Worm (Caenorhabditis elegans) whole organism, late embryonic: ENCODE measurements around the gene erp-44.2.
A peak's percentile ranks its signal among the peaks of the same experiment; 100 is the strongest.

Source experiments
- C08G9.2 ChIP-seq: sonication (generic microtip); optimal IDR thresholded peaks from 2 replicates; lab custom pipeline; 2016; ENCODE audit warnings: mild to moderate bottlenecking, missing genetic modification characterization, moderate library complexity, missing compliant biosample characterization
- K02D7.2 ChIP-seq: sonication (generic microtip); optimal IDR thresholded peaks from 2 replicates; lab custom pipeline; 2017; ENCODE audit warnings: mild to moderate bottlenecking, missing genetic modification characterization, missing compliant biosample characterization
- T23F11.4 ChIP-seq: fragments of 200-800 bp; sonication (Bioruptor generic); optimal IDR thresholded peaks from 2 replicates; lab custom pipeline; 2018; ENCODE audit warnings: mild to moderate bottlenecking, missing genetic modification characterization, missing compliant biosample characterization
- Y22D7AL.16 ChIP-seq: sonication (generic microtip); optimal IDR thresholded peaks from 2 replicates; lab custom pipeline; 2016; ENCODE audit warnings: missing genetic modification characterization, missing compliant biosample characterization
- ahr-1 ChIP-seq: sonication (generic microtip); optimal IDR thresholded peaks from 2 replicates; lab custom pipeline; 2016; ENCODE audit warnings: missing genetic modification characterization, missing compliant biosample characterization
- ama-1 ChIP-seq: fragments of 150-350 bp; optimal IDR thresholded peaks from 2 replicates; lab custom pipeline; 2014
- ceh-14 ChIP-seq: sonication (generic microtip); optimal IDR thresholded peaks from 2 replicates; lab custom pipeline; 2016; ENCODE audit warnings: missing genotype, missing genetic modification characterization, missing compliant biosample characterization
- ceh-18 ChIP-seq: sonication (generic microtip); optimal IDR thresholded peaks from 2 replicates; lab custom pipeline; 2016; ENCODE audit warnings: missing genetic modification characterization, missing compliant biosample characterization
- ceh-19 ChIP-seq: fragments of 200-800 bp; sonication (Bioruptor generic); optimal IDR thresholded peaks from 2 replicates; lab custom pipeline; 2018; ENCODE audit warnings: mild to moderate bottlenecking, missing genetic modification characterization, missing compliant biosample characterization
- ceh-2 ChIP-seq: sonication (generic microtip); optimal IDR thresholded peaks from 2 replicates; lab custom pipeline; 2016; ENCODE audit warnings: missing genotype, missing genetic modification characterization, missing compliant biosample characterization
- ceh-22 ChIP-seq: sonication (generic microtip); optimal IDR thresholded peaks from 2 replicates; lab custom pipeline; 2017; ENCODE audit warnings: missing biosample characterization, missing genetic modification characterization
- ceh-24 ChIP-seq: sonication (generic microtip); optimal IDR thresholded peaks from 2 replicates; lab custom pipeline; 2016; ENCODE audit warnings: mild to moderate bottlenecking, missing genetic modification characterization, missing compliant biosample characterization
- ceh-30 ChIP-seq: fragments of 150-350 bp; optimal IDR thresholded peaks from 2 replicates; lab custom pipeline; 2014; ENCODE audit warnings: missing biosample characterization, missing genetic modification characterization
- ceh-31 ChIP-seq: sonication (generic microtip); optimal IDR thresholded peaks from 2 replicates; lab custom pipeline; 2016; ENCODE audit warnings: missing genetic modification characterization, missing compliant biosample characterization
- ceh-45 ChIP-seq: fragments of 200-800 bp; sonication (Bioruptor generic); IDR thresholded peaks from 2 replicates; pipeline ENCODE4 v1.3.6; 2022; ENCODE audit warnings: missing genetic modification reagents, missing genetic modification characterization, missing compliant biosample characterization
- ceh-6 ChIP-seq: fragments of 200-800 bp; sonication (Bioruptor generic); optimal IDR thresholded peaks from 2 replicates; lab custom pipeline; 2018; ENCODE audit warnings: mild to moderate bottlenecking, missing genetic modification characterization, missing compliant biosample characterization
- che-1 ChIP-seq: sonication (generic microtip); optimal IDR thresholded peaks from 2 replicates; lab custom pipeline; 2016; ENCODE audit warnings: mild to moderate bottlenecking, missing genetic modification characterization, missing compliant biosample characterization
- dmd-4 ChIP-seq: sonication (generic microtip); optimal IDR thresholded peaks from 2 replicates; lab custom pipeline; 2016; ENCODE audit warnings: borderline replicate concordance, missing genetic modification characterization, missing compliant biosample characterization
- elt-2 ChIP-seq: sonication (generic microtip); optimal IDR thresholded peaks from 2 replicates; lab custom pipeline; 2016; ENCODE audit warnings: missing genetic modification reagents, missing genetic modification characterization, missing compliant biosample characterization
- elt-4 ChIP-seq: sonication (generic microtip); optimal IDR thresholded peaks from 2 replicates; lab custom pipeline; 2016; ENCODE audit warnings: missing genetic modification characterization, missing compliant biosample characterization
- ets-4 ChIP-seq: sonication (generic microtip); optimal IDR thresholded peaks from 2 replicates; lab custom pipeline; 2016; ENCODE audit warnings: missing genetic modification characterization, missing compliant biosample characterization
- hlh-13 ChIP-seq: fragments of 200-800 bp; sonication (Bioruptor generic); optimal IDR thresholded peaks from 2 replicates; lab custom pipeline; 2018; ENCODE audit warnings: mild to moderate bottlenecking, missing genetic modification characterization, missing compliant biosample characterization
- hlh-30 ChIP-seq: sonication (generic microtip); optimal IDR thresholded peaks from 2 replicates; lab custom pipeline; 2017; ENCODE audit warnings: antibody characterized with exemption, missing genetic modification characterization, missing compliant biosample characterization; ENCODE audit not compliant: insufficient read depth
- hlh-6 ChIP-seq: sonication (generic microtip); optimal IDR thresholded peaks from 2 replicates; lab custom pipeline; 2016; ENCODE audit warnings: missing genotype, missing genetic modification characterization, missing compliant biosample characterization
- hlh-8 ChIP-seq: sonication (generic microtip); optimal IDR thresholded peaks from 2 replicates; lab custom pipeline; 2016; ENCODE audit warnings: missing genotype, missing genetic modification characterization, missing compliant biosample characterization
- lim-6 ChIP-seq: sonication (generic microtip); optimal IDR thresholded peaks from 2 replicates; lab custom pipeline; 2016; ENCODE audit warnings: missing genetic modification characterization, missing compliant biosample characterization
- lin-11 ChIP-seq: fragments of 200-800 bp; sonication (Bioruptor generic); optimal IDR thresholded peaks from 2 replicates; lab custom pipeline; 2018; ENCODE audit warnings: mild to moderate bottlenecking, missing genetic modification characterization, missing compliant biosample characterization
- madf-2 ChIP-seq: sonication (generic microtip); optimal IDR thresholded peaks from 2 replicates; lab custom pipeline; 2017; ENCODE audit warnings: missing genetic modification characterization, missing compliant biosample characterization
- mec-3 ChIP-seq: sonication (generic microtip); optimal IDR thresholded peaks from 2 replicates; lab custom pipeline; 2016; ENCODE audit warnings: borderline replicate concordance, missing genetic modification characterization, missing compliant biosample characterization
- nfya-1 ChIP-seq: sonication (generic microtip); optimal IDR thresholded peaks from 2 replicates; lab custom pipeline; 2017; ENCODE audit warnings: missing genetic modification characterization, mild to moderate bottlenecking, missing compliant biosample characterization, antibody characterized with exemption, moderate library complexity
- nhr-11 ChIP-seq: fragments of 150-350 bp; optimal IDR thresholded peaks from 2 replicates; lab custom pipeline; 2014; ENCODE audit warnings: missing biosample characterization, missing genetic modification characterization
- nhr-232 ChIP-seq: sonication (generic microtip); optimal IDR thresholded peaks from 2 replicates; lab custom pipeline; 2016; ENCODE audit warnings: missing genetic modification characterization, missing compliant biosample characterization
- odd-2 ChIP-seq: sonication (generic microtip); optimal IDR thresholded peaks from 2 replicates; lab custom pipeline; 2017; ENCODE audit warnings: antibody characterized with exemption, mild to moderate bottlenecking, missing genetic modification characterization, missing compliant biosample characterization
- pag-3 ChIP-seq: sonication (generic microtip); optimal IDR thresholded peaks from 2 replicates; lab custom pipeline; 2016; ENCODE audit warnings: missing compliant biosample characterization, missing genetic modification characterization, borderline replicate concordance
- pax-1 ChIP-seq: fragments of 150-350 bp; optimal IDR thresholded peaks from 2 replicates; lab custom pipeline; 2014; ENCODE audit warnings: missing biosample characterization, missing genetic modification characterization
- pha-2 ChIP-seq: sonication (generic microtip); optimal IDR thresholded peaks from 2 replicates; lab custom pipeline; 2017; ENCODE audit warnings: mild to moderate bottlenecking, missing genetic modification characterization, missing compliant biosample characterization
- pha-4 ChIP-seq: fragments of 150-350 bp; optimal IDR thresholded peaks from 2 replicates; lab custom pipeline; 2018; ENCODE audit warnings: missing biosample characterization, missing genetic modification reagents, missing genetic modification characterization
- pqm-1 ChIP-seq: sonication (generic microtip); optimal IDR thresholded peaks from 2 replicates; lab custom pipeline; 2016; ENCODE audit warnings: missing genetic modification characterization, missing compliant biosample characterization
- ref-2 ChIP-seq: sonication (generic microtip); optimal IDR thresholded peaks from 2 replicates; lab custom pipeline; 2016; ENCODE audit warnings: missing genetic modification characterization, missing compliant biosample characterization
- tbx-2 ChIP-seq: sonication (generic microtip); optimal IDR thresholded peaks from 2 replicates; lab custom pipeline; 2016; ENCODE audit warnings: missing genetic modification characterization, missing compliant biosample characterization
- tbx-7 ChIP-seq: sonication (generic microtip); optimal IDR thresholded peaks from 2 replicates; lab custom pipeline; 2016; ENCODE audit warnings: missing genotype, missing genetic modification characterization, missing compliant biosample characterization
- unc-42 ChIP-seq: sonication (generic microtip); optimal IDR thresholded peaks from 2 replicates; lab custom pipeline; 2016; ENCODE audit warnings: missing genotype, missing genetic modification characterization, missing compliant biosample characterization
- unc-86 ChIP-seq: sonication (generic microtip); optimal IDR thresholded peaks from 2 replicates; lab custom pipeline; 2016; ENCODE audit warnings: missing genetic modification characterization, missing compliant biosample characterization
- zip-5 ChIP-seq: sonication (generic microtip); optimal IDR thresholded peaks from 2 replicates; lab custom pipeline; 2016; ENCODE audit warnings: missing genetic modification characterization, missing compliant biosample characterization

The erp-44.2 gene

DNA sequence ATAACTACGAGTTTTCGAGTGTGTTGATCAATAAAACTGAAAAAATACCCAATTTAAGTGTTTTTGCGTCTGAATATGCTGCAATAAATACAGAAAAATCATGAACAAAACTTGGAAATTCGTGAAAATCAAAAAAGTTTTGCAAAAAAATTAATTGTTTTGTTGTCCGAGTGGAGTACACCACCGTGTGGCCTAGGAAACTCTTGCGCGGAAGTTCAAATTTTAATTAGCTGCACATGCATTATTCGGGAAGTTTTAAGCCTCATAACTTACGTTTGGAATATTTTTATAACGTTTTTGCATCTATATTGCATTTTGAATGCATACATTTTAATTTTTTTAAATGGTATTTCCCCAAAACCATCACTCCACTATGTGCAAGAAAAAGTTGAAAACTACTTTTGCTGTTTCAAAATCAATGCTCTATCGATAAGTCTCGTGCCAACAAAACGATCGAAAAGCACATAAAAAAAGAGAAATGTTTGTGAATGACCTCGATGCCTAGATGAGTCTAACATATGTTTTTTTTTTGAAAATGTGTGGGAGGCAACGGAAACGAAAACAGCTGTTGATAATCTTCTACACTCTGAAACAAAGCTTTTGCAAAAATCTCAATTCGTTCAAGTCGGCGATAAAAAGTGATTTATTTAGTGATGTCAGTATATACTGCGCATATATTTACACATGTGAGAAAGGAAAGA lies 17.9 kb downstream of the erp-44.2 start:
- TF ChIP-seq T23F11.4 (no peak), hlh-8 (no peak), ets-4 (peak; percentile 58), zip-5 (tag; lab: Kevin White, UChicago) (peak; percentile 46), ceh-14 (peak; percentile 6), pax-1 (no peak), pag-3 (tag; lab: Kevin White, UChicago) (no peak), ceh-2 (tag; lab: Kevin White, UChicago) (peak; percentile 49), ceh-6 (GFP tag; lab: Kevin White, UChicago) (no peak), ceh-18 (tag; lab: Kevin White, UChicago) (peak; percentile 18), tbx-2 (tag; lab: Kevin White, UChicago) (peak; percentile 21), hlh-13 (GFP tag; lab: Kevin White, UChicago) (no peak), ceh-31 (tag; lab: Kevin White, UChicago) (peak; percentile 52), madf-2 (no peak), C08G9.2 (tag; lab: Kevin White, UChicago) (peak; percentile 81), lim-6 (tag; lab: Kevin White, UChicago) (no peak), che-1 (tag; lab: Kevin White, UChicago) (no peak), tbx-7 (tag; lab: Kevin White, UChicago) (peak; percentile 74), elt-2 (tag; lab: Kevin White, UChicago) (peak; percentile 27), ceh-22 (no peak)

DNA sequence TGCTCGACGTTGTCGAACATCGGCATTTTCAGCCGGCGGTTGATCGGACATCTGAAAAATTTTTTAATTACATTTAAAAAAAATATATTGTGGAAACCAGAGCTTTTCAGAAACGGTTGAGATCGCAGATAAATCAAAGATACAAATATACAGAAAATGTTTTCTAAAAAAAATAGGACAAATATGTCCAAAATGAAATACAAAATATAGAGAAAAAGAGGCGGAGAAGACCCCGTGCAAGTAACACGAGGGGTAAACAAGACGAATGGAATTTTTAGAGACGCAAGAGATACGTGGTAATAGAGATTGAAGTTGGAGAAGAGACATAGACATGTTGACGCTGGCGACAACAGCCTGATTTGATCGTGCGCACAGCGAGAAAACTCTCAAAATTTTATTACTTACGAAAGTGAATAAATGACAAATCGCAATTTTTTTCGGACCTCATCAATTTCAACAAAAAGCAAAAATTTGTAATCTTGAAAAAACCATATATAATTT lies 18.7 kb downstream of the erp-44.2 start, which contains the start of gene cdgs-1:
TSS of gene cdgs-1 (minus strand) at position 51 of the 501 bp plus-strand sequence.
- peak; percentile 78 for TF ChIP-seq unc-42 (tag; lab: Kevin White, UChicago)
- no peak for TF ChIP-seq pha-2 (tag; lab: Kevin White, UChicago)
- peak; percentile 31 for TF ChIP-seq nfya-1 (tag; lab: Kevin White, UChicago)
- TF ChIP-seq ets-4: no peak
- TF ChIP-seq hlh-30 (tag; lab: Kevin White, UChicago): peak; percentile 68
- TF ChIP-seq, all 69 proteins: peak for 3

DNA sequence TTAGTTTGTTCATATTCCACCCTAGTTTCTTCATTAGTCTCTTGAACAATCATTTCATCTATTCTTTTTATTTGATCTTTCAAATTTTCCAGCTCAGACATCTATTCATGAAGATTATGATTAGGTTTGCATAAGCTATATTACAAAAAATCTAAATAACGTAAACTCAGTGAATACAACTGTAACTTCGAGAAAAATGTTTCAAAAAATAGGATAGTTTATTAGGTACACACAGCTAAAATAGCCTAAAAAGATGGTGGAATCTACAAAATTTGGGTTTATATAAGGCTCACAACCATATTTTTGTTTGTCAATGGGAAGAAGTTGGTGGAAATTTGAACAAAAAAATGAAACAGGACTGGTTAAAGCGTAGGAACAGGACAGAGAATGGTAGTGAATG lies 21.8 kb downstream of the erp-44.2 start, which contains the start of gene zgpa-1:
TSS of gene zgpa-1 (minus strand) at position 101 of the 400 bp plus-strand sequence.
- TF ChIP-seq ama-1: no peak
- TF ChIP-seq lin-11 (tag; lab: Kevin White, UChicago): no peak
- TF ChIP-seq madf-2: no peak
- no peak for TF ChIP-seq pqm-1 (tag; lab: Kevin White, UChicago)
- no peak for TF ChIP-seq pha-4 (tag; lab: Kevin White, UChicago)
- no peak for TF ChIP-seq ceh-18 (tag; lab: Kevin White, UChicago)
- no peak for TF ChIP-seq lim-6 (tag; lab: Kevin White, UChicago)
- TF ChIP-seq ceh-19: no peak
- TF ChIP-seq nfya-1 (tag; lab: Kevin White, UChicago): no peak
- no peak for TF ChIP-seq nhr-232 (tag; lab: Kevin White, UChicago)
- TF ChIP-seq odd-2: no peak

DNA sequence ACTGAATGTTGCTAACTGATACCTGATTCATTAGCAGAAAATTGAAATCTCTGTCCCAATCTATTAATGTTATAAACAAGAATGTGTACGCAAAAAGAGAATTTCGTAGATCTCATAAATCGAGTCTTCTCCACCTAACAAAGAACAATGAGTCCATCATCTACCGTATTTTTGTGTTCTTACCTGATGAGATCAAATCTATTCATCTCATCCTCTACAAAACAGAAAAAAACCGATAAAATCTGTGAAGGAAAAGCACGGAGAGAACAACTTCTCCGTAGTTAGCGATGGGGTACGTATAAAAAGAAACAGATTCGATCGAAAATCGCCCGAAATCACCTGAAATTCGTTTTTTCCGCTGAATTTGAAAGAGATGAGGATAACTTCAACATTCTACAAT lies 25.9 kb downstream of the erp-44.2 start, which contains the start of gene C33H5.1:
TSS of gene C33H5.1 (plus strand) at position 330 of the 400 bp plus-strand sequence.
- no peak for TF ChIP-seq mec-3 (tag; lab: Kevin White, UChicago)
- no peak for TF ChIP-seq elt-4 (tag; lab: Kevin White, UChicago)
- no peak for TF ChIP-seq ama-1
- TF ChIP-seq ceh-45: no peak
- no peak for TF ChIP-seq hlh-6
- no peak for TF ChIP-seq ceh-18 (tag; lab: Kevin White, UChicago)
- TF ChIP-seq nhr-11 (tag; lab: Kevin White, UChicago): no peak
- TF ChIP-seq K02D7.2 (tag; lab: Kevin White, UChicago): no peak
- TF ChIP-seq ceh-24 (tag; lab: Kevin White, UChicago): no peak
- no peak for TF ChIP-seq ceh-2 (tag; lab: Kevin White, UChicago)
- no peak for TF ChIP-seq ahr-1 (tag; lab: Kevin White, UChicago)
- TF ChIP-seq ceh-30 (tag; lab: Kevin White, UChicago): no peak
- no peak for TF ChIP-seq dmd-4
- TF ChIP-seq pag-3 (tag; lab: Kevin White, UChicago): no peak
- no peak for TF ChIP-seq unc-86
- no peak for TF ChIP-seq ref-2 (tag; lab: Kevin White, UChicago)
- no peak for TF ChIP-seq odd-2
- TF ChIP-seq Y22D7AL.16 (tag; lab: Kevin White, UChicago): no peak
